Fruit fly (Drosophila melanogaster) whole organism, embryonic: ENCODE results near the gene CG34408.

Source experiments
- Atf3 ChIP-seq: fragments of 200-800 bp; sonication (Bioruptor generic); optimal IDR thresholded peaks from 3 replicates; lab custom pipeline; 2016; ENCODE audit warnings: missing biosample characterization, missing genetic modification characterization
- Awh ChIP-seq: fragments of 200-800 bp; sonication (Bioruptor generic); IDR thresholded peaks from 2 replicates; pipeline ENCODE4, ENCODE4 v1.3.6; 2022; ENCODE audit warnings: missing biosample characterization, missing genetic modification characterization
- CG10274 ChIP-seq: fragments of 200-800 bp; sonication (Bioruptor generic); optimal IDR thresholded peaks from 3 replicates; lab custom pipeline; 2017; ENCODE audit warnings: missing biosample characterization, mild to moderate bottlenecking, missing genetic modification characterization
- CG12155 ChIP-seq: fragments of 200-800 bp; sonication (Bioruptor generic); optimal IDR thresholded peaks from 3 replicates; lab custom pipeline; 2016; ENCODE audit warnings: missing biosample characterization, missing genetic modification characterization
- CG14710 ChIP-seq: fragments of 200-800 bp; sonication (Bioruptor generic); optimal IDR thresholded peaks from 3 replicates; lab custom pipeline; 2019; ENCODE audit warnings: missing biosample characterization, mild to moderate bottlenecking, missing genetic modification characterization, moderate library complexity
- CG14860 ChIP-seq: fragments of 200-800 bp; sonication (Bioruptor generic); IDR thresholded peaks from 3 replicates; pipeline ENCODE4 v1.3.6; 2022; ENCODE audit warnings: missing biosample characterization, missing genetic modification characterization; ENCODE audit not compliant: partially characterized antibody
- CG18011 ChIP-seq: fragments of 200-800 bp; sonication (Bioruptor generic); optimal IDR thresholded peaks from 2 replicates; lab custom pipeline; 2017; ENCODE audit warnings: missing biosample characterization, missing genetic modification characterization, mild to moderate bottlenecking, moderate library complexity, missing genotype
- CG2712 ChIP-seq: fragments of 200-800 bp; optimal IDR thresholded peaks from 3 replicates; lab custom pipeline; 2019; ENCODE audit warnings: missing biosample characterization, mild to moderate bottlenecking, missing genetic modification characterization, moderate library complexity
- CG30020 ChIP-seq: fragments of 200-800 bp; optimal IDR thresholded peaks from 2 replicates; lab custom pipeline; 2019; ENCODE audit warnings: missing biosample characterization, mild to moderate bottlenecking, missing genetic modification characterization, moderate library complexity
- CG34224 ChIP-seq: fragments of 200-800 bp; sonication (Bioruptor generic); IDR thresholded peaks from 3 replicates; pipeline ENCODE4 v1.3.6; 2022; ENCODE audit warnings: missing biosample characterization, missing genetic modification characterization; ENCODE audit not compliant: partially characterized antibody
- CG34376 ChIP-seq: fragments of 200-800 bp; sonication (Bioruptor generic); optimal IDR thresholded peaks from 2 replicates; lab custom pipeline; 2018; ENCODE audit warnings: missing biosample characterization, mild to moderate bottlenecking, missing genetic modification characterization
- NC2β ChIP-seq: fragments of 200-800 bp; sonication (Bioruptor generic); optimal IDR thresholded peaks from 2 replicates; lab custom pipeline; 2016; ENCODE audit warnings: missing biosample characterization, missing genetic modification characterization
- Spps ChIP-seq: fragments of 200-800 bp; sonication (Bioruptor generic); optimal IDR thresholded peaks from 2 replicates; lab custom pipeline; 2018; ENCODE audit warnings: missing biosample characterization, mild to moderate bottlenecking, missing genetic modification characterization
- Trl ChIP-seq, 3 experiments: fragments of >200 bp in 2 of 3; fragments of 200-800 bp in 1 of 3; sonication (Bioruptor generic) in 1 of 3; optimal IDR thresholded peaks; 2 replicates in 1 of 3; 3 replicates in 2 of 3; lab custom pipeline; 2016 to 2017; ENCODE audit warnings: missing biosample characterization in 1 of 3, missing genetic modification characterization in 1 of 3
- bsh ChIP-seq, 2 experiments: fragments of 200-800 bp; sonication (Bioruptor generic); optimal IDR thresholded peaks; 2 replicates each; lab custom pipeline; 2017 to 2018; ENCODE audit warnings: mild to moderate bottlenecking in 2 of 2, missing biosample characterization in 2 of 2, missing genetic modification characterization in 2 of 2, moderate library complexity in 1 of 2
- dpn ChIP-seq, 2 experiments: fragments of 200-800 bp; sonication (Bioruptor generic); optimal IDR thresholded peaks; 3 replicates each; lab custom pipeline; 2016; ENCODE audit warnings: missing biosample characterization in 2 of 2, missing genetic modification characterization in 2 of 2
- esg ChIP-seq: fragments of 200-800 bp; sonication (Bioruptor generic); conservative IDR thresholded peaks from 2 replicates; pipeline ENCODE4 v1.3.6; 2022; ENCODE audit warnings: missing biosample characterization, missing genetic modification characterization
- grn ChIP-seq: fragments of 200-800 bp; sonication (Bioruptor generic); optimal IDR thresholded peaks from 3 replicates; lab custom pipeline; 2017; ENCODE audit warnings: missing biosample characterization, missing genetic modification characterization
- lola ChIP-seq, 3 experiments: fragments of >200 bp in 2 of 3; fragments of 200-800 bp in 1 of 3; sonication (Bioruptor generic) in 1 of 3; optimal IDR thresholded peaks; 2 replicates each; lab custom pipeline; 2017 to 2019; ENCODE audit warnings: missing biosample characterization in 3 of 3, missing genetic modification characterization in 3 of 3, mild to moderate bottlenecking in 1 of 3, moderate library complexity in 1 of 3
- nom ChIP-seq: fragments of 200-800 bp; sonication (Bioruptor generic); optimal IDR thresholded peaks from 2 replicates; lab custom pipeline; 2017; ENCODE audit warnings: missing biosample characterization, missing genetic modification characterization, mild to moderate bottlenecking, moderate library complexity, missing genetic modification reagents
- pzg ChIP-seq: fragments of 200-800 bp; sonication (Bioruptor generic); optimal IDR thresholded peaks from 3 replicates; lab custom pipeline; 2018; ENCODE audit warnings: missing biosample characterization, mild to moderate bottlenecking, missing genetic modification characterization, moderate library complexity
- vnd ChIP-seq: fragments of 200-800 bp; sonication (Bioruptor generic); IDR thresholded peaks from 3 replicates; pipeline ENCODE4 v1.3.6; 2022; ENCODE audit warnings: missing biosample characterization, missing genetic modification characterization; ENCODE audit not compliant: partially characterized antibody
- zf30C ChIP-seq: fragments of 200-800 bp; sonication (Bioruptor generic); optimal IDR thresholded peaks from 3 replicates; lab custom pipeline; 2018; ENCODE audit warnings: missing biosample characterization, mild to moderate bottlenecking, missing genetic modification characterization
- zfh1 ChIP-seq: fragments of 200-800 bp; sonication (Bioruptor generic); IDR thresholded peaks from 3 replicates; pipeline ENCODE4 v1.3.6; 2022; ENCODE audit warnings: missing biosample characterization, missing genetic modification characterization

CG34408 gene

dm6 chrX:10265213-10266017 lies 45.5 kb downstream of the CG34408 start, which contains the start of gene CG12643 (continued):
- peak; percentile 75 for TF ChIP-seq CG2712
- peak; percentile 96 for TF ChIP-seq zfh1 (GFP tag; lab: Robert Waterston, UW)
- no peak for TF ChIP-seq CG34224 (GFP tag; lab: Robert Waterston, UW)
- TF ChIP-seq Atf3 (GFP tag; lab: Kevin White, UChicago): peak; percentile 89

- TF ChIP-seq Spps (tag; lab: Kevin White, UChicago) (no peak), dpn (GFP tag; optimal IDR thresholded peaks at IDR 0.05; lab: Kevin White, UChicago) (no peak), CG30020 (no peak), lola (GFP tag; optimal IDR thresholded peaks at IDR 0.05; lab: Kevin White, UChicago) (no peak), CG10274 (GFP tag; lab: Kevin White, UChicago) (no peak), CG18011 (GFP tag; lab: Kevin White, UChicago) (no peak), bsh (GFP tag; optimal IDR thresholded peaks at IDR 0.05; lab: Kevin White, UChicago) (peak in 1 of 2 experiments; percentile 54), grn (GFP tag; lab: Kevin White, UChicago) (no peak), CG14860 (GFP tag; lab: Robert Waterston, UW) (no peak), NC2β (GFP tag; lab: Kevin White, UChicago) (no peak), zf30C (GFP tag; lab: Kevin White, UChicago) (no peak), CG12155 (GFP tag; lab: Kevin White, UChicago) (no peak), Trl (optimal IDR thresholded peaks at IDR 0.05; lab: Kevin White, UChicago) (peak in 1 of 2 experiments; percentile 8), Trl (GFP tag; optimal IDR thresholded peaks at IDR 0.05; lab: Kevin White, UChicago) (no peak), esg (no peak), pzg (GFP tag; lab: Kevin White, UChicago) (no peak), Awh (GFP tag; lab: Robert Waterston, UW) (no peak), CG14710 (no peak), CG34376 (GFP tag; lab: Kevin White, UChicago) (no peak), vnd (GFP tag; lab: Robert Waterston, UW) (no peak), nom (peak; percentile 94)
- TF ChIP-seq, all 482 proteins: peak for 3
Observed at dm6 chrX:10266018-10266384, 46.1 kb downstream of the CG34408 start.
